Fruit fly (Drosophila melanogaster) whole organism, pupa: ENCODE results near the gene CG15368.
A peak's percentile ranks its signal among the peaks of the same experiment; 100 is the strongest.

Source experiments
- CG14655 ChIP-seq: fragments of 200-800 bp; sonication (Bioruptor generic); optimal IDR thresholded peaks from 3 replicates; lab custom pipeline; 2017; ENCODE audit warnings: mild to moderate bottlenecking, missing biosample characterization, missing genetic modification reagents, missing genetic modification characterization
- CG4496 ChIP-seq: fragments of 200-800 bp; sonication (Bioruptor generic); IDR thresholded peaks from 3 replicates; pipeline ENCODE4 v1.3.6; 2022; ENCODE audit warnings: missing biosample characterization, missing genetic modification characterization
- CG8159 ChIP-seq: fragments of 200-800 bp; sonication (Bioruptor generic); optimal IDR thresholded peaks from 3 replicates; lab custom pipeline; 2018; ENCODE audit warnings: missing biosample characterization, mild to moderate bottlenecking, missing genetic modification characterization, moderate library complexity
- CG8301 ChIP-seq: fragments of 200-800 bp; sonication (Bioruptor generic); optimal IDR thresholded peaks from 2 replicates; lab custom pipeline; 2018; ENCODE audit warnings: missing biosample characterization, mild to moderate bottlenecking, missing genetic modification characterization
- CG9948 ChIP-seq: fragments of 200-800 bp; sonication (Bioruptor generic); optimal IDR thresholded peaks from 2 replicates; lab custom pipeline; 2018; ENCODE audit warnings: missing biosample characterization, mild to moderate bottlenecking, missing genetic modification characterization, moderate library complexity
- D1 ChIP-seq: fragments of 200-800 bp; sonication (Bioruptor generic); optimal IDR thresholded peaks from 2 replicates; lab custom pipeline; 2018; ENCODE audit warnings: missing biosample characterization, mild to moderate bottlenecking, missing genetic modification characterization, moderate library complexity
- EcR ChIP-seq: fragments of 200-800 bp; sonication (Bioruptor generic); optimal IDR thresholded peaks from 3 replicates; lab custom pipeline; 2019; ENCODE audit warnings: missing biosample characterization, missing genetic modification characterization, mild to moderate bottlenecking, moderate library complexity, missing genetic modification reagents
- Ets98B ChIP-seq: fragments of 200-800 bp; sonication (Bioruptor generic); IDR thresholded peaks from 2 replicates; pipeline ENCODE4 v1.3.6; 2022; ENCODE audit warnings: missing biosample characterization, missing genetic modification characterization
- Pif1A ChIP-seq: fragments of 200-800 bp; sonication (Bioruptor generic); optimal IDR thresholded peaks from 3 replicates; lab custom pipeline; 2016; ENCODE audit warnings: missing biosample characterization, missing genetic modification characterization
- Pif1B ChIP-seq: fragments of 200-800 bp; sonication (Bioruptor generic); optimal IDR thresholded peaks from 3 replicates; lab custom pipeline; 2016; ENCODE audit warnings: missing biosample characterization, missing genetic modification characterization
- Snoo ChIP-seq: fragments of 200-800 bp; sonication (Bioruptor generic); optimal IDR thresholded peaks from 3 replicates; lab custom pipeline; 2017; ENCODE audit warnings: missing biosample characterization, mild to moderate bottlenecking, missing genetic modification characterization, inconsistent platforms
- gl ChIP-seq: fragments of 200-800 bp; sonication (Bioruptor generic); optimal IDR thresholded peaks from 2 replicates; lab custom pipeline; 2018; ENCODE audit warnings: missing biosample characterization, mild to moderate bottlenecking, missing genetic modification characterization
- rn ChIP-seq: fragments of 200-800 bp; sonication (Bioruptor generic); IDR thresholded peaks from 2 replicates; pipeline ENCODE4 v1.3.6; 2022; ENCODE audit warnings: missing biosample characterization, missing genetic modification characterization

dm6 chrX:9248040-9248439 is 32.5 kb downstream of the CG15368 start:
- peak; percentile 31 for TF ChIP-seq CG9948 (tag; lab: Kevin White, UChicago)
- peak; percentile 58 for TF ChIP-seq CG8301 (tag; lab: Kevin White, UChicago)
- no peak for TF ChIP-seq rn (GFP tag; lab: Robert Waterston, UW)
- TF ChIP-seq Pif1A = no peak
- no peak for TF ChIP-seq Snoo
- TF ChIP-seq EcR = no peak
- peak; percentile 65; the same call in 2 of the 3 replicates for TF ChIP-seq CG4496 (GFP tag; lab: Robert Waterston, UW)
- TF ChIP-seq Ets98B (GFP tag; lab: Robert Waterston, UW) = peak; percentile 33; the same call in 1 of the 2 replicates
- TF ChIP-seq CG8159 (tag; lab: Kevin White, UChicago) = peak; percentile 58
- TF ChIP-seq gl (tag; lab: Kevin White, UChicago) = no peak
- TF ChIP-seq CG14655 (GFP tag; lab: Kevin White, UChicago) = no peak
- TF ChIP-seq D1 (tag; lab: Kevin White, UChicago) = no peak
- peak; percentile 29 for TF ChIP-seq Pif1B (GFP tag; lab: Kevin White, UChicago)
